Worm (Caenorhabditis elegans) whole organism, L2 larva: ENCODE measurements around the gene mrps-33.

ENCODE experiments used
- C34F6.9 ChIP-seq: fragments of 150-350 bp; optimal IDR thresholded peaks from 2 replicates; lab custom pipeline; 2014; ENCODE audit warnings: missing biosample characterization, missing genetic modification characterization
- F13H6.1 ChIP-seq: sonication (generic microtip); optimal IDR thresholded peaks from 2 replicates; lab custom pipeline; 2016; ENCODE audit warnings: missing genetic modification characterization, missing compliant biosample characterization
- Y55F3AM.14 ChIP-seq: fragments of 200-800 bp; sonication (Bioruptor generic); optimal IDR thresholded peaks from 2 replicates; lab custom pipeline; 2018; ENCODE audit warnings: mild to moderate bottlenecking, missing genetic modification characterization, missing compliant biosample characterization
- alr-1 ChIP-seq: fragments of 150-350 bp; optimal IDR thresholded peaks from 2 replicates; lab custom pipeline; 2014; ENCODE audit warnings: missing biosample characterization, missing genetic modification characterization
- aly-2 ChIP-seq: fragments of 150-350 bp; optimal IDR thresholded peaks from 2 replicates; lab custom pipeline; 2014; ENCODE audit warnings: missing biosample characterization, missing genetic modification characterization
- ama-1 ChIP-seq: fragments of 150-350 bp; optimal IDR thresholded peaks from 2 replicates; lab custom pipeline; 2018; ENCODE audit warnings: inconsistent platforms
- blmp-1 ChIP-seq: sonication (generic microtip); optimal IDR thresholded peaks from 2 replicates; lab custom pipeline; 2017; ENCODE audit warnings: missing genetic modification characterization, mild to moderate bottlenecking, missing compliant biosample characterization, antibody characterized with exemption, moderate library complexity; ENCODE audit not compliant: insufficient read depth
- ceh-16 ChIP-seq: fragments of 150-350 bp; optimal IDR thresholded peaks from 2 replicates; lab custom pipeline; 2014; ENCODE audit warnings: missing biosample characterization, missing genetic modification characterization
- crh-2 ChIP-seq: sonication (generic microtip); optimal IDR thresholded peaks from 2 replicates; lab custom pipeline; 2017; ENCODE audit warnings: missing biosample characterization, missing genetic modification characterization
- dmd-4 ChIP-seq: sonication (generic microtip); optimal IDR thresholded peaks from 2 replicates; lab custom pipeline; 2017; ENCODE audit warnings: missing biosample characterization, missing genetic modification characterization
- elt-1 ChIP-seq: fragments of 150-350 bp; optimal IDR thresholded peaks from 2 replicates; lab custom pipeline; 2014; ENCODE audit warnings: missing biosample characterization, missing genetic modification characterization
- elt-3 ChIP-seq: sonication (generic microtip); optimal IDR thresholded peaks from 2 replicates; lab custom pipeline; 2017; ENCODE audit warnings: missing biosample characterization, missing genetic modification characterization
- fos-1 ChIP-seq: fragments of 150-350 bp; optimal IDR thresholded peaks from 2 replicates; lab custom pipeline; 2014; ENCODE audit warnings: missing biosample characterization, missing genetic modification characterization
- lin-11 ChIP-seq: fragments of 150-350 bp; sonication (generic microtip); optimal IDR thresholded peaks from 2 replicates; lab custom pipeline; 2014; ENCODE audit warnings: missing biosample characterization, missing genetic modification characterization, inconsistent platforms, mixed read lengths
- lin-13 ChIP-seq: fragments of 150-350 bp; optimal IDR thresholded peaks from 2 replicates; lab custom pipeline; 2014; ENCODE audit warnings: missing biosample characterization, missing genetic modification reagents, missing genetic modification characterization
- lsy-2 ChIP-seq, 2 experiments: fragments of 150-350 bp in 1 of 2; sonication (generic microtip) in 1 of 2; optimal IDR thresholded peaks; 2 replicates each; lab custom pipeline; 2014 to 2017; ENCODE audit warnings: missing biosample characterization in 2 of 2, missing genetic modification characterization in 2 of 2
- mab-5 ChIP-seq: fragments of 150-350 bp; optimal IDR thresholded peaks from 2 replicates; lab custom pipeline; 2014; ENCODE audit warnings: missing biosample characterization, missing genetic modification characterization
- mbf-1 ChIP-seq: sonication (generic microtip); optimal IDR thresholded peaks from 2 replicates; lab custom pipeline; 2017; ENCODE audit warnings: missing biosample characterization, missing genetic modification characterization
- nhr-10 ChIP-seq: sonication (generic microtip); optimal IDR thresholded peaks from 2 replicates; lab custom pipeline; 2017; ENCODE audit warnings: missing biosample characterization, missing genetic modification characterization
- nhr-11 ChIP-seq: fragments of 150-350 bp; optimal IDR thresholded peaks from 2 replicates; lab custom pipeline; 2014; ENCODE audit warnings: missing biosample characterization, missing genetic modification characterization
- nhr-12 ChIP-seq: fragments of 150-350 bp; optimal IDR thresholded peaks from 2 replicates; lab custom pipeline; 2014; ENCODE audit warnings: missing biosample characterization, missing genetic modification characterization
- nhr-129 ChIP-seq: fragments of 150-350 bp; optimal IDR thresholded peaks from 2 replicates; lab custom pipeline; 2014; ENCODE audit warnings: missing biosample characterization, missing genetic modification characterization
- nhr-21 ChIP-seq: fragments of 150-350 bp; optimal IDR thresholded peaks from 2 replicates; lab custom pipeline; 2014; ENCODE audit warnings: missing biosample characterization, missing genetic modification characterization
- nhr-23 ChIP-seq: fragments of 150-350 bp; optimal IDR thresholded peaks from 2 replicates; lab custom pipeline; 2014; ENCODE audit warnings: missing biosample characterization, missing genetic modification reagents, missing genetic modification characterization
- nhr-237 ChIP-seq: fragments of 150-350 bp; optimal IDR thresholded peaks from 2 replicates; lab custom pipeline; 2014; ENCODE audit warnings: missing biosample characterization, missing genetic modification characterization
- nhr-25 ChIP-seq: fragments of 150-350 bp; sonication (generic microtip); optimal IDR thresholded peaks from 3 replicates; lab custom pipeline; 2014; ENCODE audit warnings: missing biosample characterization, missing genetic modification characterization
- nhr-6 ChIP-seq: fragments of 150-350 bp; optimal IDR thresholded peaks from 2 replicates; lab custom pipeline; 2014; ENCODE audit warnings: missing biosample characterization, missing genetic modification characterization
- nhr-77 ChIP-seq: fragments of 150-350 bp; optimal IDR thresholded peaks from 2 replicates; lab custom pipeline; 2014; ENCODE audit warnings: missing biosample characterization, missing genetic modification characterization
- peb-1 ChIP-seq: fragments of 150-350 bp; optimal IDR thresholded peaks from 2 replicates; lab custom pipeline; 2014; ENCODE audit warnings: missing biosample characterization, missing genetic modification characterization
- skn-1 ChIP-seq: sonication (generic microtip); optimal IDR thresholded peaks from 2 replicates; lab custom pipeline; 2017; ENCODE audit warnings: missing biosample characterization, missing genetic modification characterization
- sma-9 ChIP-seq, 2 experiments: fragments of 150-350 bp in 1 of 2; sonication (generic microtip) in 1 of 2; optimal IDR thresholded peaks; 2 replicates each; lab custom pipeline; 2014 to 2016; ENCODE audit warnings: missing genetic modification characterization in 2 of 2, mild to moderate bottlenecking in 1 of 2, missing biosample characterization in 1 of 2, missing compliant biosample characterization in 1 of 2, missing genetic modification reagents in 1 of 2, moderate library complexity in 1 of 2
- unc-39 ChIP-seq: fragments of 150-350 bp; optimal IDR thresholded peaks from 2 replicates; lab custom pipeline; 2014; ENCODE audit warnings: missing biosample characterization, missing genetic modification characterization
- ztf-1 ChIP-seq: fragments of 200-800 bp; sonication (Bioruptor generic); conservative IDR thresholded peaks from 2 replicates; pipeline ENCODE4 v1.3.6; 2022; ENCODE audit warnings: missing genetic modification characterization, missing compliant biosample characterization
- ztf-11 ChIP-seq: sonication (generic microtip); optimal IDR thresholded peaks from 2 replicates; lab custom pipeline; 2017; ENCODE audit warnings: missing biosample characterization, missing genetic modification characterization
- ztf-4 ChIP-seq: fragments of 150-350 bp; optimal IDR thresholded peaks from 2 replicates; lab custom pipeline; 2014; ENCODE audit warnings: missing biosample characterization, missing genetic modification characterization

Gene mrps-33

DNA sequence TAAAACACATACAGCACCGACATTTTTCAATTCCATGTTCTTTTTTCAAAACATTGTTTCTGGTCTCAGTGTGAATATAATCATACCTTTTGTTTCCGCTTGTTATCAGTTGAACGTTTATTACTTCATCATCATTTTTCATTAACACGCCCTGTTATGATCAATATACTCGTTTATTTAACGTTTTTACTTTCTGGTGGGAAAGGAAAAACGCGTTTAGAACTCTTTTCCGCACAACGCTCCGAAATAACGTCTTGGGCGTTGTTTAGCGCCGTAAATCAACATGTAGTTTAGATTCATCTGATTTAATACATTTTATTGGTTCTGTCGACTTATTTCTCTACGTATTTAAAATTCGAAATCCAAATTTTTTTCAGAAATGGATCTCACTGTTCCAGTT, 14.5 kb downstream of the mrps-33 start, which contains the start of gene pgm-3:
Gene pgm-3 (plus strand): TSS at position 378 of the 400 bp plus-strand sequence.
- TF ChIP-seq nhr-25 (tag; lab: Kevin White, UChicago) (no peak), nhr-11 (no peak), Y55F3AM.14 (GFP tag; lab: Kevin White, UChicago) (no peak), unc-39 (tag; lab: Kevin White, UChicago) (no peak), nhr-12 (tag; lab: Kevin White, UChicago) (no peak), fos-1 (peak; percentile 3), skn-1 (peak; percentile 20)

DNA sequence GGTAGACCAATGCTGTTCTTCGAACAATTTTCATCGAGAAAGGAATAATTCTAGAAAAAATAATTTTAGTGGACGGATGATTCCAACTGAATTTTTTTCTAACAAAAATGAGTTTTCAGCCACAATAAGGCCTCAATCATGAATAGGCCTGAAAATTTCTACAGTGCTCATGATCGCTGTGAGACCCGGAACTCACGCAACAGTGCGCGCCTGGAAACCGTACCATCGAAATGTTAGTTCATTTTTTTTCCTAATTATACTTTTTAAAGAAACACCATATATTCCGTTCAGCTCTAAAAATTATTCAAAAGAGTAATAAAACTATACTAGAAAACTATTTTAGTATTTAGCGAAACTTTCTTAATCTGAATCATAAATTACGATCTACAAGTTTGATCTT, 14.9 kb downstream of the mrps-33 start:
- TF ChIP-seq ztf-4 (tag; lab: Kevin White, UChicago) (no peak), mab-5 (tag; lab: Kevin White, UChicago) (no peak), lsy-2 (tag; optimal IDR thresholded peaks at IDR 0.05; lab: Kevin White, UChicago) (no peak), mbf-1 (no peak), nhr-237 (no peak), nhr-21 (tag; lab: Kevin White, UChicago) (no peak), nhr-12 (tag; lab: Kevin White, UChicago) (no peak), aly-2 (no peak), blmp-1 (tag; lab: Kevin White, UChicago) (no peak), ama-1 (no peak), ztf-1 (GFP tag; lab: Robert Waterston, UW) (no peak), fos-1 (no peak), ztf-11 (tag; lab: Kevin White, UChicago) (no peak), alr-1 (tag; lab: Kevin White, UChicago) (no peak), Y55F3AM.14 (GFP tag; lab: Kevin White, UChicago) (no peak), nhr-129 (no peak), nhr-25 (tag; lab: Kevin White, UChicago) (no peak), peb-1 (tag; lab: Kevin White, UChicago) (no peak), nhr-6 (tag; lab: Kevin White, UChicago) (no peak), sma-9 (GFP tag; optimal IDR thresholded peaks at IDR 0.05; lab: Kevin White, UChicago) (no peak), sma-9 (tag; optimal IDR thresholded peaks at IDR 0.05; lab: Kevin White, UChicago) (no peak)
- TF ChIP-seq, all 48 proteins: peak for 0

DNA sequence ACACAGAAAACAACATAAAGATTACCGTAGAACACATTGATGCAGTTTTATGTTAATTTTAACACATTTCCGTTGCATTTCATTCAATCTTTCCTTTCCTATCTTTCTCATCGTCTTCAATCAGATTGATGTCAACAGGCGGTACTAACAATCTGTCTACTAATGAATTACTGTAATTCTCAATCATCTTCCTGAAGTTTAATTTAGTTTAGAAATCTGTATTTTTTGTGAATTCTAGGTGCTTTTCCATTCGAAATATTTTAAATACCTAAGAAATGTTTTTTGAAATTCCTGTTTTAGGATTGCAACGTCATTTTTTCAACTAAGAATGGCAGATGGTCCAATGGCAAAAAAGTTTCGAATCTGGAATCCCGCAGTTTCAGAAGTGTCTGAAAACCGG, 16.1 kb downstream of the mrps-33 start, which contains the start of gene F21D5.9:
Gene F21D5.9 (plus strand): TSS at position 301 of the 400 bp plus-strand sequence.
- no peak for TF ChIP-seq lin-13 (GFP tag; lab: Kevin White, UChicago)
- TF ChIP-seq nhr-10 (tag; lab: Kevin White, UChicago), result no peak
- no peak for TF ChIP-seq elt-1
- TF ChIP-seq nhr-23 (tag; lab: Kevin White, UChicago), result no peak
- TF ChIP-seq dmd-4 (tag; lab: Kevin White, UChicago), result no peak
- TF ChIP-seq C34F6.9 (tag; lab: Kevin White, UChicago), result no peak
- no peak for TF ChIP-seq mab-5 (tag; lab: Kevin White, UChicago)
- TF ChIP-seq lin-11 (tag; lab: Kevin White, UChicago), result no peak
- TF ChIP-seq elt-3 (tag; lab: Kevin White, UChicago), result no peak
- no peak for TF ChIP-seq ceh-16 (tag; lab: Kevin White, UChicago)
- no peak for TF ChIP-seq fos-1
- TF ChIP-seq skn-1, result no peak
- TF ChIP-seq F13H6.1 (tag; lab: Kevin White, UChicago), result no peak
- TF ChIP-seq nhr-6 (tag; lab: Kevin White, UChicago), result no peak
- no peak for TF ChIP-seq nhr-77 (tag; lab: Kevin White, UChicago)
- TF ChIP-seq mbf-1, result no peak
- no peak for TF ChIP-seq Y55F3AM.14 (GFP tag; lab: Kevin White, UChicago)
- no peak for TF ChIP-seq nhr-129
- no peak for TF ChIP-seq crh-2

DNA sequence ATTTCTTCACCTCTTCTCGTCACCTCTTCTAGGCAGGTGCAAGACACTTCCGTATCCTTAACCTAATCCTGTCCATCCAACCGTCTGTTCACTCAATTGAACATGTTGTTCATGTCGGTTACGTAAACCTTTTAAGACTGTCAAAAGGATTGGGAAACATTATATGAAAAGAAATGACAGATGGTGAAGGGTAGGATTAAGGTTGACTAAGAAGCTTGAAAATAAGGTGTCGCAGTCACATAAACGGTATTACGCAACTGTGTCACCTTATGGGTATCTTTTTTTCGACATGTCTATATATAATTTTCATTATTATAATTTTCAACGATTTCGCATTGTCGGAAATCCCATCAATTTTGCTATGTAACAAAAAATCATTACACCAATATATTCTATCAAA, 17.0 kb downstream of the mrps-33 start:
- TF ChIP-seq nhr-6 (tag; lab: Kevin White, UChicago), result no peak

DNA sequence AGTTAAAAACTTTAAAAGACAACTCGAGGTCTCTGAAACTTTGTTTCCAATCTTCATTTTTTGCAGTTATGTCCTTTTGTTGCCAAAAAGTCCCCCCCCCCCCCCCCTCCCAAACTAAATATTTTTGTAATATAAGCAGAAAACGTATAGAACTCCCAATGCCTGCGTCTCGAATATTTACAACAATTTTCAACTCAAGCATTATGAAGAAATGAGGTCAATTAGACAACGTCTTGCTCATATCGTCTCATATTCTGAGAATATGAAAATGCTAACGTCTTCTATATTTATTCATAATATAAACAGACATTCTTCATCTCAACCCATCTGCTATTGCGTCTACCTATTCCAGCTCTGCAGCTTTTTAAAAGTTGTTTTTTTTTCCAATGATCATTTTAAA, 21.7 kb downstream of the mrps-33 start, which contains the start of gene H23L24.1:
Gene H23L24.1 (plus strand): TSS at position 301 of the 400 bp plus-strand sequence.
- TF ChIP-seq aly-2, result no peak
- TF ChIP-seq ztf-1 (GFP tag; lab: Robert Waterston, UW), result no peak
